Fruit fly (Drosophila melanogaster) whole organism, wandering third instar larva: ENCODE results near the gene MSAmiP.

Experiments
- Abd-B ChIP-seq: fragments of >200 bp; optimal IDR thresholded peaks from 2 replicates; lab custom pipeline; 2017; ENCODE audit warnings: missing biosample characterization, missing genetic modification characterization
- CG32264 ChIP-seq: fragments of 200-800 bp; sonication (Bioruptor generic); optimal IDR thresholded peaks from 2 replicates; lab custom pipeline; 2016; ENCODE audit warnings: missing biosample characterization, missing genetic modification characterization
- CG9705 ChIP-seq: fragments of 200-800 bp; sonication (Bioruptor generic); optimal IDR thresholded peaks from 2 replicates; lab custom pipeline; 2018; ENCODE audit warnings: missing biosample characterization, mild to moderate bottlenecking, missing genetic modification characterization
- Dfd ChIP-seq: fragments of >200 bp; optimal IDR thresholded peaks from 2 replicates; lab custom pipeline; 2017; ENCODE audit warnings: missing biosample characterization, missing genetic modification characterization
- Dif ChIP-seq: fragments of 200-275, 200-300 bp; sonication (Bioruptor generic); optimal IDR thresholded peaks from 2 replicates; lab custom pipeline; 2018; ENCODE audit warnings: missing biosample characterization, missing genetic modification characterization; ENCODE audit not compliant: partially characterized antibody
- GATAd ChIP-seq: sonication (Bioruptor generic); optimal IDR thresholded peaks from 2 replicates; lab custom pipeline; 2016; ENCODE audit warnings: missing biosample characterization, missing genetic modification characterization
- HLH106 ChIP-seq: fragments of 200-800 bp; optimal IDR thresholded peaks from 3 replicates; lab custom pipeline; 2019; ENCODE audit warnings: missing biosample characterization, mild to moderate bottlenecking, missing genetic modification characterization, moderate library complexity
- Hnf4 ChIP-seq: fragments of 200-800 bp; sonication (Bioruptor generic); optimal IDR thresholded peaks from 2 replicates; lab custom pipeline; 2016; ENCODE audit warnings: missing biosample characterization, mild to moderate bottlenecking, missing genetic modification characterization
- Hr78 ChIP-seq: fragments of >200 bp; optimal IDR thresholded peaks from 2 replicates; lab custom pipeline; 2017; ENCODE audit warnings: missing biosample characterization, missing genetic modification characterization
- Hr83 ChIP-seq: fragments of 200-300 bp; sonication (Bioruptor generic); optimal IDR thresholded peaks from 2 replicates; lab custom pipeline; 2016; ENCODE audit warnings: missing biosample characterization, mild to moderate bottlenecking, missing genetic modification characterization, moderate library complexity; ENCODE audit not compliant: poor library complexity, severe bottlenecking
- Jra ChIP-seq: sonication (Bioruptor generic); optimal IDR thresholded peaks from 2 replicates; lab custom pipeline; 2016; ENCODE audit warnings: missing biosample characterization, missing genetic modification characterization
- Mio ChIP-seq: sonication (Bioruptor generic); optimal IDR thresholded peaks from 2 replicates; lab custom pipeline; 2016; ENCODE audit warnings: missing biosample characterization, missing genetic modification characterization
- Myc ChIP-seq: fragments of >200 bp; optimal IDR thresholded peaks from 2 replicates; lab custom pipeline; 2017
- N ChIP-seq: fragments of >200 bp; optimal IDR thresholded peaks from 2 replicates; lab custom pipeline; 2018; ENCODE audit warnings: missing biosample characterization, missing external identifiers, missing genetic modification characterization
- Rel ChIP-seq, 2 experiments: fragments of 200-800 bp; sonication (Bioruptor generic) in 1 of 2; optimal IDR thresholded peaks; 2 replicates in 1 of 2; 3 replicates in 1 of 2; lab custom pipeline; 2016 to 2019; ENCODE audit warnings: mild to moderate bottlenecking in 2 of 2, missing biosample characterization in 2 of 2, missing genetic modification characterization in 2 of 2, moderate library complexity in 1 of 2
- Sp1 ChIP-seq: fragments of 200-800 bp; sonication (Bioruptor generic); optimal IDR thresholded peaks from 3 replicates; lab custom pipeline; 2019; ENCODE audit warnings: missing biosample characterization, mild to moderate bottlenecking, missing genetic modification characterization, moderate library complexity
- Vsx2 ChIP-seq: fragments of 200-300, 225-300 bp; sonication (Bioruptor generic); optimal IDR thresholded peaks from 2 replicates; lab custom pipeline; 2018; ENCODE audit warnings: missing biosample characterization, missing genetic modification characterization; ENCODE audit not compliant: partially characterized antibody
- br ChIP-seq: fragments of 200-800 bp; sonication (Bioruptor generic); optimal IDR thresholded peaks from 2 replicates; lab custom pipeline; 2016; ENCODE audit warnings: missing biosample characterization, missing genetic modification characterization
- dl ChIP-seq, 2 experiments: fragments of 175-275, 200-275 bp in 1 of 2; fragments of 200-275 bp in 1 of 2; sonication (Bioruptor generic); optimal IDR thresholded peaks; lab custom pipeline; 2018; ENCODE audit warnings: mild to moderate bottlenecking in 2 of 2, missing biosample characterization in 2 of 2, missing genetic modification characterization in 2 of 2, moderate library complexity in 2 of 2; ENCODE audit not compliant: partially characterized antibody in 2 of 2, insufficient read depth in 1 of 2
- dmrt93B ChIP-seq: fragments of 200-800 bp; sonication (Bioruptor generic); optimal IDR thresholded peaks from 2 replicates; lab custom pipeline; 2018; ENCODE audit warnings: missing biosample characterization, mild to moderate bottlenecking, missing genetic modification characterization
- dsf ChIP-seq: sonication (Bioruptor generic); optimal IDR thresholded peaks from 2 replicates; lab custom pipeline; 2016; ENCODE audit warnings: missing biosample characterization, missing genetic modification characterization, borderline replicate concordance
- foxo ChIP-seq, 2 experiments: fragments of 200-800 bp; sonication (Bioruptor generic); optimal IDR thresholded peaks; 2 replicates in 1 of 2; 3 replicates in 1 of 2; lab custom pipeline; 2016 to 2017; ENCODE audit warnings: missing biosample characterization in 2 of 2, missing genetic modification characterization in 2 of 2
- fru ChIP-seq: fragments of 200-800 bp; sonication (Bioruptor generic); optimal IDR thresholded peaks from 3 replicates; lab custom pipeline; 2016; ENCODE audit warnings: missing biosample characterization, mild to moderate bottlenecking, missing genetic modification characterization
- h ChIP-seq: fragments of 200-800 bp; sonication (Bioruptor generic); optimal IDR thresholded peaks from 3 replicates; lab custom pipeline; 2016; ENCODE audit warnings: missing biosample characterization, mild to moderate bottlenecking, missing genetic modification characterization
- jim ChIP-seq: fragments of 175-275, 200-325 bp; sonication (Bioruptor generic); optimal IDR thresholded peaks from 2 replicates; lab custom pipeline; 2016; ENCODE audit warnings: missing biosample characterization, mild to moderate bottlenecking, missing genetic modification characterization
- lola ChIP-seq: fragments of >200 bp; optimal IDR thresholded peaks from 2 replicates; lab custom pipeline; 2017; ENCODE audit warnings: missing biosample characterization, missing genetic modification characterization
- pan ChIP-seq: fragments of >200 bp; optimal IDR thresholded peaks from 2 replicates; lab custom pipeline; 2017
- psq ChIP-seq: fragments of 200-800 bp; sonication (Bioruptor generic); optimal IDR thresholded peaks from 3 replicates; lab custom pipeline; 2017; ENCODE audit warnings: missing biosample characterization, mild to moderate bottlenecking, missing genetic modification characterization, moderate library complexity
- rgr ChIP-seq: fragments of 200-800 bp; sonication (Bioruptor generic); optimal IDR thresholded peaks from 3 replicates; lab custom pipeline; 2016; ENCODE audit warnings: missing biosample characterization, mild to moderate bottlenecking, missing genetic modification characterization
- sage ChIP-seq: fragments of 200-800 bp; sonication (Bioruptor generic); optimal IDR thresholded peaks from 2 replicates; lab custom pipeline; 2016; ENCODE audit warnings: missing biosample characterization, mild to moderate bottlenecking, missing genetic modification characterization
- sv ChIP-seq: fragments of 200-800 bp; sonication (Bioruptor generic); optimal IDR thresholded peaks from 3 replicates; lab custom pipeline; 2016; ENCODE audit warnings: missing biosample characterization, missing genetic modification characterization
- tai ChIP-seq: sonication (Bioruptor generic); optimal IDR thresholded peaks from 2 replicates; lab custom pipeline; 2016; ENCODE audit warnings: missing biosample characterization, missing genetic modification characterization
- woc ChIP-seq: sonication (Bioruptor generic); optimal IDR thresholded peaks from 2 replicates; lab custom pipeline; 2016; ENCODE audit warnings: missing biosample characterization, mild to moderate bottlenecking, missing genetic modification characterization

Gene MSAmiP

dm6 chr3R:16869257-16869656 lies 26.8 kb downstream of the MSAmiP start (continued):
- TF ChIP-seq Rel (GFP tag; optimal IDR thresholded peaks at IDR 0.05; lab: Kevin White, UChicago) = no peak
- TF ChIP-seq Rel (tag; optimal IDR thresholded peaks at IDR 0.05; lab: Kevin White, UChicago) = no peak
- no peak for TF ChIP-seq Abd-B (GFP tag; lab: Kevin White, UChicago)
- TF ChIP-seq CG32264 (GFP tag; lab: Kevin White, UChicago) = no peak

dm6 chr3R:16864983-16865382 lies 31.1 kb downstream of the MSAmiP start:
- TF ChIP-seq Jra (GFP tag; lab: Kevin White, UChicago) (no peak), CG32264 (GFP tag; lab: Kevin White, UChicago) (no peak), pan (lab: Kevin White, UChicago) (no peak), jim (GFP tag; lab: Kevin White, UChicago) (no peak), Vsx2 (GFP tag; lab: Kevin White, UChicago) (no peak), CG9705 (GFP tag; lab: Kevin White, UChicago) (no peak), Sp1 (no peak), fru (GFP tag; lab: Kevin White, UChicago) (no peak), Abd-B (GFP tag; lab: Kevin White, UChicago) (no peak), Hr83 (no peak), Dfd (GFP tag; lab: Kevin White, UChicago) (no peak), sv (GFP tag; lab: Kevin White, UChicago) (no peak), woc (GFP tag; lab: Kevin White, UChicago) (no peak), Myc (no peak), h (GFP tag; lab: Kevin White, UChicago) (no peak), dmrt93B (GFP tag; lab: Kevin White, UChicago) (no peak), Rel (GFP tag; optimal IDR thresholded peaks at IDR 0.05; lab: Kevin White, UChicago) (no peak), Rel (tag; optimal IDR thresholded peaks at IDR 0.05; lab: Kevin White, UChicago) (no peak), Hnf4 (GFP tag; lab: Kevin White, UChicago) (no peak)
- TF ChIP-seq, all 38 proteins: peak for 0

- TF ChIP-seq dsf (GFP tag; lab: Kevin White, UChicago) (no peak), Hnf4 (GFP tag; lab: Kevin White, UChicago) (no peak), Vsx2 (GFP tag; lab: Kevin White, UChicago) (no peak), Sp1 (no peak), Mio (no peak), foxo (GFP tag; optimal IDR thresholded peaks at IDR 0.05; lab: Kevin White, UChicago) (peak in 1 of 2 experiments; percentile 10), Myc (no peak), br (GFP tag; lab: Kevin White, UChicago) (no peak), fru (GFP tag; lab: Kevin White, UChicago) (no peak), GATAd (GFP tag; lab: Kevin White, UChicago) (no peak), jim (GFP tag; lab: Kevin White, UChicago) (no peak), HLH106 (tag; lab: Kevin White, UChicago) (peak; percentile 21), tai (GFP tag; lab: Kevin White, UChicago) (no peak)
Observed at dm6 chr3R:16861217-16861616, 34.9 kb downstream of the MSAmiP start.

- TF ChIP-seq tai (GFP tag; lab: Kevin White, UChicago) (no peak), Abd-B (GFP tag; lab: Kevin White, UChicago) (no peak), Hr78 (no peak), CG9705 (GFP tag; lab: Kevin White, UChicago) (no peak)
Observed at dm6 chr3R:16859659-16860058, 36.4 kb downstream of the MSAmiP start.

dm6 chr3R:16857029-16858027 lies 38.8 kb downstream of the MSAmiP start:
- no peak for TF ChIP-seq lola (GFP tag; lab: Kevin White, UChicago)
- TF ChIP-seq Dif (GFP tag; lab: Kevin White, UChicago) = peak; percentile 65
- TF ChIP-seq Rel (GFP tag; optimal IDR thresholded peaks at IDR 0.05; lab: Kevin White, UChicago) = no peak
- TF ChIP-seq Rel (tag; optimal IDR thresholded peaks at IDR 0.05; lab: Kevin White, UChicago) = no peak
- peak; percentile 45 for TF ChIP-seq Vsx2 (GFP tag; lab: Kevin White, UChicago)
- TF ChIP-seq dl (GFP tag; optimal IDR thresholded peaks at IDR 0.05; lab: Kevin White, UChicago; ENCODE audit: insufficient read depth in 1 of 2, partially characterized antibody in 2 of 2) = peak; percentile 10 to 33
- TF ChIP-seq jim (GFP tag; lab: Kevin White, UChicago) = no peak
- TF ChIP-seq Sp1 = no peak
- no peak for TF ChIP-seq sage
- no peak for TF ChIP-seq Hnf4 (GFP tag; lab: Kevin White, UChicago)
- peak; percentile 93 for TF ChIP-seq psq
- TF ChIP-seq rgr (GFP tag; lab: Kevin White, UChicago) = no peak
- no peak for TF ChIP-seq HLH106 (tag; lab: Kevin White, UChicago)
- no peak for TF ChIP-seq N (GFP tag; lab: Kevin White, UChicago)
- TF ChIP-seq CG9705 (GFP tag; lab: Kevin White, UChicago) = no peak
